Fruit fly (Drosophila melanogaster): ENCODE data around the gene Mis12.

Gene Mis12

DNA sequence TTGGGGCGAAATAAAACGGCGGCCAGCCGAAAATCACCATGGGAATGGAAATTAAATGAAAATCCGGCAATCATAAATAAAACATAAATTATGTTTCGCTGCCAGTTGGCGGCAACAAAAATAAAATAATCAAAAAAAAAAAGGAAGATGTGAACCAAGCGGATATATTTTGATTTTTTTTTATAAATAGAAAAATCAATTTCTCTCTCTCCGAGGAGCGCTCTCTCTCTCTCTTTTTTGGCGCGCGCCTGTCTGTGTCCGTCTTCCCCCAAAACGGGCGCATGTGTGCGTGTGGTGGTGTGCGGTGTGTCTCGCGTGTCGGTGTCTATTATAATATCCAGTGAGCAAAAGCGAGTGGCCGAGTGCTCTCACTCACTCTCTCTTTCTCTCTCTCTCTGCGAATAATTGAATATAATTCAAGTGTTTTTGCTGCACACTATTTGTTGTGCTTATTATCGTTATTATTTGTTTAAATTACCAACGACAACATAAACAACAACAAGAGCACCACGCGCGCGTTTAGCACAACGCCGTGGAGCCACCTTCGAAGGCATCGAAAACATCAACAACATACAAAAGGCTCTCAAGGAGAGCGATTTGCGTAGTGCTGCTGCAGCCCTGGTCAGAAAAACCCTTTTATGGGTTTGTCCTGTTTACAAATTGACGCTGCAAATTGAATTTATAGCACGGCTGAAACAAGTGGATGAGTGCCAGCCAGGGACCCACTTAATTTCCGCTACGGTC lies 25.5 kb downstream of the Mis12 start:
- no peak for TF ChIP-seq CG32264 (GFP tag; optimal IDR thresholded peaks at IDR 0.05)
- no peak for TF ChIP-seq brk (GFP tag; optimal IDR thresholded peaks at IDR 0.05)
- no peak for TF ChIP-seq Hr78 (GFP tag; optimal IDR thresholded peaks at IDR 0.05)
- no peak for TF ChIP-seq dmrt93B (GFP tag; optimal IDR thresholded peaks at IDR 0.05)
- no peak for TF ChIP-seq Myc (optimal IDR thresholded peaks at IDR 0.05)
- no peak for TF ChIP-seq br (GFP tag; optimal IDR thresholded peaks at IDR 0.05)
- no peak for TF ChIP-seq Sp1 (GFP tag; optimal IDR thresholded peaks at IDR 0.05)

DNA sequence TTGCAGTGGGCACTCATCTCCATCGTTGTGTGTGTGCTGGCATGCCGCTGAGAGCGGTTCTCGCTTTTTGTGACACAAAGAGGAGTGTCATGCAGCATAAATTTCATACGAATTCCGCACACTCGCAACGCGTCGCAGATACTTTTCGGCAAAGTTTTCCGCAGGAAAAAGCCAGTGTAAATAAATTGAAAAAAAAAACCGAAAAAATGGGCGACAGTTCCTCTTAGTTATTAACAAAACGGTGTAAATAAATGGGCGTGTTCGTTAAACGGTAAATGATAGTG lies 26.1 kb downstream of the Mis12 start, which contains the start of gene tow:
Gene tow (plus strand): TSS at position 26 of the 284 bp plus-strand sequence.
- TF ChIP-seq sv (GFP tag; optimal IDR thresholded peaks at IDR 0.05) (no peak), brk (GFP tag; optimal IDR thresholded peaks at IDR 0.05) (no peak)

DNA sequence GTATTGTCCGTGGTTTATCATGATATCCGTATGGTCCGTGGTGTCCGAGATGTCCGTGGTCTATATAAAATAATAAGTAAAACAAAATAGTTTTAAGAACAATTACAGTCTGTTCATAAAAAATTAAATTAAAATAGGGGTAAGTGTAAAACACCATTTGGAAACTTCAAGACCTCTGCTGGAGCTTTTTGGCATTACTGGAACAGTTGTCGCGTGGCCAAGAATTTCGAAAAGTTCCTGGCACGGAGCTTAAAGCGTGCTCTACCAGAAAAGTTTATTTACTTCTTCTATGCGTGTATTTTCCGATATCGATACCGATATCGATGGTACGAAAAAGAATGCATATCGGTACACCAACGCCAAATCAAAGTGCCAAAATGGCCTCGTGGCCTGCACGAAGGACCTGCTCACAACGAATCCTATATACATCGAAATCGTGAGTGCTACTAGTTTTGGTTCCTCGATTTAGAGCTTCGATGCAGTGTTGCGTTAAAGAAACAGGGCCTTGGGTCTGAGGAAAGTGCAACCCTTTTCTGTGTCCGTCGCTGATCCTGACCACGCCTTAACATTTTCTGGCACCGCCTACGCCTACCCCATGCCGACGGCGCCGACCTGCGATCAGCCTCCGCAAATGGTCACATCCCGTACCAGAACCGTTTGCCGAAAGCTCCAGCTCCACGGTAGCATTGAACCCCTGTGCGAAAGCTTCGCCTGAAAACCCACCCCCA lies 26.6 kb downstream of the Mis12 start:
- TF ChIP-seq sage (GFP tag; optimal IDR thresholded peaks at IDR 0.05) (no peak), h (GFP tag; optimal IDR thresholded peaks at IDR 0.05) (peak; percentile 58)

dm6 chr3L:6934799-6935318 lies 34.0 kb downstream of the Mis12 start:
- TF ChIP-seq foxo (GFP tag; optimal IDR thresholded peaks at IDR 0.05), result no peak
- TF ChIP-seq Vsx2 (GFP tag; optimal IDR thresholded peaks at IDR 0.05; ENCODE audit: partially characterized antibody), result no peak
- TF ChIP-seq Jra (GFP tag; optimal IDR thresholded peaks at IDR 0.05), result no peak
- no peak for TF ChIP-seq OdsH (GFP tag; optimal IDR thresholded peaks at IDR 0.05)
- no peak for TF ChIP-seq CrebA (GFP tag; optimal IDR thresholded peaks at IDR 0.05; ENCODE audit: borderline replicate concordance)
- TF ChIP-seq Hr78 (GFP tag; optimal IDR thresholded peaks at IDR 0.05), result no peak
- no peak for TF ChIP-seq rgr (GFP tag; optimal IDR thresholded peaks at IDR 0.05)
- TF ChIP-seq fru (GFP tag; optimal IDR thresholded peaks at IDR 0.05), result no peak

- no peak for TF ChIP-seq dmrt93B (GFP tag; optimal IDR thresholded peaks at IDR 0.05)
- no peak for TF ChIP-seq CG32264 (GFP tag; optimal IDR thresholded peaks at IDR 0.05)
- TF ChIP-seq sage (GFP tag; optimal IDR thresholded peaks at IDR 0.05), result no peak
- no peak for TF ChIP-seq Myc (optimal IDR thresholded peaks at IDR 0.05)
- TF ChIP-seq Hr78 (GFP tag; optimal IDR thresholded peaks at IDR 0.05), result no peak
- no peak for TF ChIP-seq lola (GFP tag; optimal IDR thresholded peaks at IDR 0.05)
- TF ChIP-seq Mio (GFP tag; optimal IDR thresholded peaks at IDR 0.05), result no peak
- TF ChIP-seq br (GFP tag; optimal IDR thresholded peaks at IDR 0.05), result no peak
- no peak for TF ChIP-seq HLH106 (tag; optimal IDR thresholded peaks at IDR 0.05)
- TF ChIP-seq foxo (GFP tag; optimal IDR thresholded peaks at IDR 0.05), result no peak
Observed at dm6 chr3L:6932626-6933025, 36.2 kb downstream of the Mis12 start, which contains the start of gene CG14820. Gene CG14820 (plus strand): TSS chr3L:6932926.

dm6 chr3L:6931850-6932249 lies 37.0 kb downstream of the Mis12 start, which contains the start of gene CG45413:
Gene CG45413 (minus strand): TSS chr3L:6931950.
- TF ChIP-seq usp (GFP tag; optimal IDR thresholded peaks at IDR 0.05) (no peak), pan (optimal IDR thresholded peaks at IDR 0.05) (no peak)

DNA sequence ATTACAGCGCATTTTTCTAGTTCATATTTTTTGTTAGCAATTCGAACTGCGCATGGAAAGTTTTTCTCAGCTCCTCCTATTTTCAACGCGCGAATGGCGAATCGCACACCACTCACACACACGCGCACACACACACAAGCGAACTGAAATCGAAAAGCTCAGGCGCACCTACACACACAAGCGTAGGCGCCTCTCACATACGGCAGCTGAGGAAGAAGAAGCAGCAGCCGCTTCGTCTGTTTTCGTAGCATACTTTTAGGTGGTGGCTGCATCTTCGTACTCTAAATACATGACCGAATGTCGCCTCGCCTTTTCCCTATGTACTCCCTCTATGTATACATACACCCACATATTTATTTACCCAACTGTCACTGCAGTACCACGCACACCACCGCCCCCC lies 43.0 kb downstream of the Mis12 start:
- TF ChIP-seq Jra (GFP tag; optimal IDR thresholded peaks at IDR 0.05), result no peak
- no peak for TF ChIP-seq Mio (GFP tag; optimal IDR thresholded peaks at IDR 0.05)
- TF ChIP-seq CG9705 (GFP tag; optimal IDR thresholded peaks at IDR 0.05), result no peak
- no peak for TF ChIP-seq ey (GFP tag; optimal IDR thresholded peaks at IDR 0.05)
- TF ChIP-seq Hnf4 (GFP tag; optimal IDR thresholded peaks at IDR 0.05), result no peak
- TF ChIP-seq rgr (GFP tag; optimal IDR thresholded peaks at IDR 0.05), result no peak
- no peak for TF ChIP-seq fru (GFP tag; optimal IDR thresholded peaks at IDR 0.05)
- TF ChIP-seq Abd-B (GFP tag; optimal IDR thresholded peaks at IDR 0.05), result no peak
- no peak for TF ChIP-seq Rel (GFP tag; optimal IDR thresholded peaks at IDR 0.05)
- no peak for TF ChIP-seq Rel (tag; optimal IDR thresholded peaks at IDR 0.05)
- peak; percentile 10 for TF ChIP-seq Dfd (GFP tag; optimal IDR thresholded peaks at IDR 0.05)
- no peak for TF ChIP-seq dsf (GFP tag; optimal IDR thresholded peaks at IDR 0.05; ENCODE audit: borderline replicate concordance)
- TF ChIP-seq N (GFP tag; optimal IDR thresholded peaks at IDR 0.05), result peak; percentile 29
- TF ChIP-seq woc (GFP tag; optimal IDR thresholded peaks at IDR 0.05), result no peak

All from whole organism, wandering third instar larva.